Worm (Caenorhabditis elegans) whole organism, L4/young adult: Measurements from ENCODE around the gene ceh-34.

Experiments
- W03F9.2 ChIP-seq: fragments of 150-350 bp; optimal IDR thresholded peaks from 2 replicates; lab custom pipeline; 2014; ENCODE audit warnings: missing biosample characterization, missing genetic modification characterization
- dao-5 ChIP-seq: sonication (generic microtip); optimal IDR thresholded peaks from 2 replicates; lab custom pipeline; 2016; ENCODE audit warnings: missing genotype, missing genetic modification characterization, moderate library complexity, missing compliant biosample characterization
- him-1 ChIP-seq: sonication (generic microtip); optimal IDR thresholded peaks from 2 replicates; lab custom pipeline; 2016; ENCODE audit warnings: missing genotype, missing genetic modification reagents, missing genetic modification characterization, missing compliant biosample characterization

DNA sequence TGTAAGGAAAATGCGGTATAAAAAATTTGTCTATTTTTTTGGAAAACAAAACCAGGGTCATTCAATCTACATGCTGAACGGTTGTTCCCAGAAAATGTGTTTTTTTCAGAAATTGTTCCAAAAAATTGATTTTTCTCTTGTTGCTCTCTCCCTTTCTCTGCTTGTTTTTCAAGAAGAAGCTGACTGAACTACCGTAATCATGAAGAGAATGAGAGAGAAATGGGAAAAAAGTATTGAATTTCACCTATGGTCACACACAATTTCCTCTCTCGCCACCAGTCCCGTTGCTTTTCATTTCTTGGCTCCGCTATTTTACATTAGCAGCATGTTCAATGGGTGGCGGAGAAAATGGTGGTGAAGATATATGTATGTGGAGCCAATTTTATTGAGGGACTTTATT is 3.4 kb upstream of the ceh-34 start:
- TF ChIP-seq dao-5 (no peak), him-1 (tag; lab: Kevin White, UChicago) (no peak), W03F9.2 (tag; lab: Kevin White, UChicago) (no peak)
